Fruit fly (Drosophila melanogaster): ENCODE measurements around the gene Bet5.
A peak's percentile ranks its signal among the peaks of the same experiment; 100 is the strongest.

Gene Bet5

DNA sequence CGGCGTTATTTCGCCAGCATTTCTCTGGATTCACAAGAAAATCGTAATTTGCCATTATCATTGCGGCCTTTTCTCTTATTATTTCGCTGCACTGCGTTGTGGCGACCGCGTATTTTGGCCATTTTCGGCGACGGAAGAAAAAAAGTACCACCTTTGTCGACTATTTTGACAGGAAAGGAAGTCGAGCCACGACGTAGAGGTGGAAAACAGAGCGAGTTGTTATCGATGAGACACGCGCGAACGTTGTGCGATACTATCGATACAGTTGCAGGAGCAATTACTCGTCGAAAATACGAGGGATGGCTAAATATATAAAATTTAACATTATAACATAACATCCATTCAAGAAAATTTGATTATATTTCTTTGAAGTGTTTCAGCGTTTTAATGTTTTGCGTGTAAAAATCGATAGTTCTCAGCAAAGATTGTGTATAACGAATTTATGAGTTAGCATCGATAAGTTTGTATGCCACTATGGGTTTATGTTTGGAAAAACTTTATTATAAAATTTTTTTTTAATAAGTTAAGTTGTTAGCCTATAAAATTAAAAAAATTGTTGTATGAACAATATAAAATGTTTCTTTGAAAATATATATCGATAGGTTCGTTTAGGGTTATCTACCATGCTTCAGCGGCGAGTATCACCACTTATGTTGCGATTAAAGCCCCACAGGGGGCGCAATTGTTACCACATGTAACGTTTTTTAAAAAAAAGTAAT, 28.9 kb downstream of the Bet5 start, which contains the start of gene RpS7 (continued):
- TF ChIP-seq Sox14 (GFP tag; optimal IDR thresholded peaks at IDR 0.05) (peak; percentile 30), CG7368 (GFP tag; optimal IDR thresholded peaks at IDR 0.05) (peak; percentile 78), OdsH (GFP tag; optimal IDR thresholded peaks at IDR 0.05) (peak; percentile 54), CG6163 (GFP tag; IDR thresholded peaks at IDR 0.05) (peak; percentile 69), fkh (GFP tag; optimal IDR thresholded peaks at IDR 0.05) (peak; percentile 29), CG6808 (GFP tag; optimal IDR thresholded peaks at IDR 0.05) (peak; percentile 72), CG9139 (GFP tag; optimal IDR thresholded peaks at IDR 0.05) (peak; percentile 76), CG10669 (GFP tag; optimal IDR thresholded peaks at IDR 0.05) (peak; percentile 63), CG11762 (GFP tag; optimal IDR thresholded peaks at IDR 0.05; ENCODE audit: insufficient read depth) (peak; percentile 43), CG11294 (GFP tag; IDR thresholded peaks at IDR 0.05) (no peak), ss (GFP tag; optimal IDR thresholded peaks at IDR 0.05) (peak; percentile 75 to 80), CG8632 (GFP tag; optimal IDR thresholded peaks at IDR 0.05) (peak; percentile 59), CG6854 (GFP tag; optimal IDR thresholded peaks at IDR 0.05) (peak; percentile 94), fd85E (GFP tag; optimal IDR thresholded peaks at IDR 0.05) (peak; percentile 57), CG11902 (GFP tag; optimal IDR thresholded peaks at IDR 0.05) (no peak), acj6 (GFP tag; optimal IDR thresholded peaks at IDR 0.05) (peak; percentile 46), pdm3 (GFP tag; optimal IDR thresholded peaks at IDR 0.05) (peak; percentile 48), CG31627 (GFP tag; optimal IDR thresholded peaks at IDR 0.05) (peak; percentile 47), lz (GFP tag; optimal IDR thresholded peaks at IDR 0.05) (peak; percentile 57), Eip93F (GFP tag; optimal IDR thresholded peaks at IDR 0.05) (no peak), Hr39 (GFP tag; optimal IDR thresholded peaks at IDR 0.05) (peak; percentile 34), dac (GFP tag; optimal IDR thresholded peaks at IDR 0.05) (no peak), Ets21C (GFP tag; optimal IDR thresholded peaks at IDR 0.05) (peak; percentile 21), achi (GFP tag; optimal IDR thresholded peaks at IDR 0.05) (peak; percentile 80), CG8319 (GFP tag; optimal IDR thresholded peaks at IDR 0.05) (peak; percentile 61), spab (GFP tag; optimal IDR thresholded peaks at IDR 0.05) (peak; percentile 50), net (GFP tag; optimal IDR thresholded peaks at IDR 0.05) (peak; percentile 75), eg (GFP tag; IDR thresholded peaks at IDR 0.05) (peak; percentile 79), Eip75B (GFP tag; optimal IDR thresholded peaks at IDR 0.05) (peak; percentile 37), dsx (GFP tag; optimal IDR thresholded peaks at IDR 0.05; ENCODE audit: poor library complexity, severe bottlenecking) (peak; percentile 17), esn (GFP tag; optimal IDR thresholded peaks at IDR 0.05) (peak; percentile 68), topi (GFP tag; optimal IDR thresholded peaks at IDR 0.05) (peak; percentile 73), CG3919 (GFP tag; optimal IDR thresholded peaks at IDR 0.05) (peak; percentile 80), CG3032 (tag; optimal IDR thresholded peaks at IDR 0.05) (peak; percentile 47), CG10631 (GFP tag; optimal IDR thresholded peaks at IDR 0.05) (peak; percentile 56), Blimp-1 (GFP tag; optimal IDR thresholded peaks at IDR 0.05) (peak; percentile 49), CG1621 (tag; optimal IDR thresholded peaks at IDR 0.05) (peak; percentile 60), svp (GFP tag) (peak; percentile 84), CG4318 (GFP tag; optimal IDR thresholded peaks at IDR 0.05) (no peak), cyc (GFP tag; optimal IDR thresholded peaks at IDR 0.05) (peak; percentile 42), Met (GFP tag; optimal IDR thresholded peaks at IDR 0.05) (peak; percentile 59), Hr4 (GFP tag; optimal IDR thresholded peaks at IDR 0.05) (peak; percentile 2), CG8119 (GFP tag; IDR thresholded peaks at IDR 0.05) (peak; percentile 42; the same call in 2 of the 3 replicates)
